Fruit fly (Drosophila melanogaster) whole organism, wandering third instar larva: ENCODE measurements around the gene ND-B14.5A.

ENCODE experiments used
- Abd-B ChIP-seq: fragments of >200 bp; optimal IDR thresholded peaks from 2 replicates; lab custom pipeline; 2017; ENCODE audit warnings: missing biosample characterization, missing genetic modification characterization
- CG32264 ChIP-seq: fragments of 200-800 bp; sonication (Bioruptor generic); optimal IDR thresholded peaks from 2 replicates; lab custom pipeline; 2016; ENCODE audit warnings: missing biosample characterization, missing genetic modification characterization
- CG9705 ChIP-seq: fragments of 200-800 bp; sonication (Bioruptor generic); optimal IDR thresholded peaks from 2 replicates; lab custom pipeline; 2018; ENCODE audit warnings: missing biosample characterization, mild to moderate bottlenecking, missing genetic modification characterization
- CrebA ChIP-seq: fragments of 200-800 bp; sonication (Bioruptor generic); optimal IDR thresholded peaks from 2 replicates; lab custom pipeline; 2016; ENCODE audit warnings: missing biosample characterization, mild to moderate bottlenecking, missing genetic modification characterization, borderline replicate concordance
- Dfd ChIP-seq: fragments of >200 bp; optimal IDR thresholded peaks from 2 replicates; lab custom pipeline; 2017; ENCODE audit warnings: missing biosample characterization, missing genetic modification characterization
- Dif ChIP-seq: fragments of 200-275, 200-300 bp; sonication (Bioruptor generic); optimal IDR thresholded peaks from 2 replicates; lab custom pipeline; 2018; ENCODE audit warnings: missing biosample characterization, missing genetic modification characterization; ENCODE audit not compliant: partially characterized antibody
- GATAd ChIP-seq: sonication (Bioruptor generic); optimal IDR thresholded peaks from 2 replicates; lab custom pipeline; 2016; ENCODE audit warnings: missing biosample characterization, missing genetic modification characterization
- HLH106 ChIP-seq: fragments of 200-800 bp; optimal IDR thresholded peaks from 3 replicates; lab custom pipeline; 2019; ENCODE audit warnings: missing biosample characterization, mild to moderate bottlenecking, missing genetic modification characterization, moderate library complexity
- Hnf4 ChIP-seq: fragments of 200-800 bp; sonication (Bioruptor generic); optimal IDR thresholded peaks from 2 replicates; lab custom pipeline; 2016; ENCODE audit warnings: missing biosample characterization, mild to moderate bottlenecking, missing genetic modification characterization
- Hr78 ChIP-seq: fragments of >200 bp; optimal IDR thresholded peaks from 2 replicates; lab custom pipeline; 2017; ENCODE audit warnings: missing biosample characterization, missing genetic modification characterization
- Hr83 ChIP-seq: fragments of 200-300 bp; sonication (Bioruptor generic); optimal IDR thresholded peaks from 2 replicates; lab custom pipeline; 2016; ENCODE audit warnings: missing biosample characterization, mild to moderate bottlenecking, missing genetic modification characterization, moderate library complexity; ENCODE audit not compliant: poor library complexity, severe bottlenecking
- Jra ChIP-seq: sonication (Bioruptor generic); optimal IDR thresholded peaks from 2 replicates; lab custom pipeline; 2016; ENCODE audit warnings: missing biosample characterization, missing genetic modification characterization
- Mio ChIP-seq: sonication (Bioruptor generic); optimal IDR thresholded peaks from 2 replicates; lab custom pipeline; 2016; ENCODE audit warnings: missing biosample characterization, missing genetic modification characterization
- Myc ChIP-seq: fragments of >200 bp; optimal IDR thresholded peaks from 2 replicates; lab custom pipeline; 2017
- N ChIP-seq: fragments of >200 bp; optimal IDR thresholded peaks from 2 replicates; lab custom pipeline; 2018; ENCODE audit warnings: missing biosample characterization, missing external identifiers, missing genetic modification characterization
- OdsH ChIP-seq: fragments of 200-800 bp; sonication (Bioruptor generic); optimal IDR thresholded peaks from 2 replicates; lab custom pipeline; 2016; ENCODE audit warnings: missing biosample characterization, mild to moderate bottlenecking, missing genetic modification characterization
- Rel ChIP-seq, 2 experiments: fragments of 200-800 bp; sonication (Bioruptor generic) in 1 of 2; optimal IDR thresholded peaks; 2 replicates in 1 of 2; 3 replicates in 1 of 2; lab custom pipeline; 2016 to 2019; ENCODE audit warnings: mild to moderate bottlenecking in 2 of 2, missing biosample characterization in 2 of 2, missing genetic modification characterization in 2 of 2, moderate library complexity in 1 of 2
- Sp1 ChIP-seq: fragments of 200-800 bp; sonication (Bioruptor generic); optimal IDR thresholded peaks from 3 replicates; lab custom pipeline; 2019; ENCODE audit warnings: missing biosample characterization, mild to moderate bottlenecking, missing genetic modification characterization, moderate library complexity
- Vsx2 ChIP-seq: fragments of 200-300, 225-300 bp; sonication (Bioruptor generic); optimal IDR thresholded peaks from 2 replicates; lab custom pipeline; 2018; ENCODE audit warnings: missing biosample characterization, missing genetic modification characterization; ENCODE audit not compliant: partially characterized antibody
- br ChIP-seq: fragments of 200-800 bp; sonication (Bioruptor generic); optimal IDR thresholded peaks from 2 replicates; lab custom pipeline; 2016; ENCODE audit warnings: missing biosample characterization, missing genetic modification characterization
- brk ChIP-seq: fragments of 200-800 bp; sonication (Bioruptor generic); optimal IDR thresholded peaks from 2 replicates; lab custom pipeline; 2016; ENCODE audit warnings: missing biosample characterization, mild to moderate bottlenecking, missing genetic modification characterization
- dl ChIP-seq, 2 experiments: fragments of 175-275, 200-275 bp in 1 of 2; fragments of 200-275 bp in 1 of 2; sonication (Bioruptor generic); optimal IDR thresholded peaks; lab custom pipeline; 2018; ENCODE audit warnings: mild to moderate bottlenecking in 2 of 2, missing biosample characterization in 2 of 2, missing genetic modification characterization in 2 of 2, moderate library complexity in 2 of 2; ENCODE audit not compliant: partially characterized antibody in 2 of 2, insufficient read depth in 1 of 2
- dmrt93B ChIP-seq: fragments of 200-800 bp; sonication (Bioruptor generic); optimal IDR thresholded peaks from 2 replicates; lab custom pipeline; 2018; ENCODE audit warnings: missing biosample characterization, mild to moderate bottlenecking, missing genetic modification characterization
- dsf ChIP-seq: sonication (Bioruptor generic); optimal IDR thresholded peaks from 2 replicates; lab custom pipeline; 2016; ENCODE audit warnings: missing biosample characterization, missing genetic modification characterization, borderline replicate concordance
- ey ChIP-seq: fragments of 200-800 bp; sonication (Bioruptor generic); optimal IDR thresholded peaks from 2 replicates; lab custom pipeline; 2016; ENCODE audit warnings: missing biosample characterization, missing genetic modification characterization
- foxo ChIP-seq, 2 experiments: fragments of 200-800 bp; sonication (Bioruptor generic); optimal IDR thresholded peaks; 2 replicates in 1 of 2; 3 replicates in 1 of 2; lab custom pipeline; 2016 to 2017; ENCODE audit warnings: missing biosample characterization in 2 of 2, missing genetic modification characterization in 2 of 2
- fru ChIP-seq: fragments of 200-800 bp; sonication (Bioruptor generic); optimal IDR thresholded peaks from 3 replicates; lab custom pipeline; 2016; ENCODE audit warnings: missing biosample characterization, mild to moderate bottlenecking, missing genetic modification characterization
- h ChIP-seq: fragments of 200-800 bp; sonication (Bioruptor generic); optimal IDR thresholded peaks from 3 replicates; lab custom pipeline; 2016; ENCODE audit warnings: missing biosample characterization, mild to moderate bottlenecking, missing genetic modification characterization
- jim ChIP-seq: fragments of 175-275, 200-325 bp; sonication (Bioruptor generic); optimal IDR thresholded peaks from 2 replicates; lab custom pipeline; 2016; ENCODE audit warnings: missing biosample characterization, mild to moderate bottlenecking, missing genetic modification characterization
- lola ChIP-seq: fragments of >200 bp; optimal IDR thresholded peaks from 2 replicates; lab custom pipeline; 2017; ENCODE audit warnings: missing biosample characterization, missing genetic modification characterization
- pan ChIP-seq: fragments of >200 bp; optimal IDR thresholded peaks from 2 replicates; lab custom pipeline; 2017
- psq ChIP-seq: fragments of 200-800 bp; sonication (Bioruptor generic); optimal IDR thresholded peaks from 3 replicates; lab custom pipeline; 2017; ENCODE audit warnings: missing biosample characterization, mild to moderate bottlenecking, missing genetic modification characterization, moderate library complexity
- rgr ChIP-seq: fragments of 200-800 bp; sonication (Bioruptor generic); optimal IDR thresholded peaks from 3 replicates; lab custom pipeline; 2016; ENCODE audit warnings: missing biosample characterization, mild to moderate bottlenecking, missing genetic modification characterization
- sage ChIP-seq: fragments of 200-800 bp; sonication (Bioruptor generic); optimal IDR thresholded peaks from 2 replicates; lab custom pipeline; 2016; ENCODE audit warnings: missing biosample characterization, mild to moderate bottlenecking, missing genetic modification characterization
- sv ChIP-seq: fragments of 200-800 bp; sonication (Bioruptor generic); optimal IDR thresholded peaks from 3 replicates; lab custom pipeline; 2016; ENCODE audit warnings: missing biosample characterization, missing genetic modification characterization
- tai ChIP-seq: sonication (Bioruptor generic); optimal IDR thresholded peaks from 2 replicates; lab custom pipeline; 2016; ENCODE audit warnings: missing biosample characterization, missing genetic modification characterization
- usp ChIP-seq: fragments of >200 bp; optimal IDR thresholded peaks from 2 replicates; lab custom pipeline; 2017; ENCODE audit warnings: missing biosample characterization, missing genetic modification characterization
- woc ChIP-seq: sonication (Bioruptor generic); optimal IDR thresholded peaks from 2 replicates; lab custom pipeline; 2016; ENCODE audit warnings: missing biosample characterization, mild to moderate bottlenecking, missing genetic modification characterization

Gene ND-B14.5A

DNA sequence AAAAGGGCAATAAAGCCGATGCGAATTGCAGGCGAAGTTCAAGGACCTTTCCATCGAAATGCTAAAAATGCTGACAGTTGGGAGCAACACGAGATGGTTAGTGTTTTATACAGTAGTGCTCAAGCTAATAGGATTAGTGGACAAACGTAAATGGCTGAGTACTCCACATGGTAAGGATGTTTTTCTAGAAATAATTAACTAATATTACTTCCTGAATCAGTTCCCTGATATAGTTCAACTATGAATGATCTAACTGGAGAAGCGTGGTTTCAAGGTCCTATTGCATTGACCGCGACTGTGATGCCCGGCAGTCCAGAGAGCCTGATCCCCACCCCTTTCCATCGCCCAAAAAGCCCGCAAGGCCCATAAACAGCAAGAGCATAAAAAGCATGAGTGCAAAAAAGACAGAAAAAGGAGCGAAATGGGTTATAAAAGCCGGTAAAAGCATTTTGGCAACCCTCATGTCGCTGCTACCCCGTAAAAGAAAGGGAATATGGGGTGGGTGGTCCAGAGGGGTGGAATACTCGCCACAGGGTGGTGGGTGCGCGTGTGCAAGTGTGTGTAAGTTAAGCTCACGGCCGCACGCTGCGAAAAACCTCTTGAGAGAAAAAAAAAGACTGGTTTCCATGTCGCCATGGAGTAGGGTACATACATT, 38.0 kb upstream of the ND-B14.5A start:
- TF ChIP-seq fru (GFP tag; lab: Kevin White, UChicago) (peak; percentile 93), jim (GFP tag; lab: Kevin White, UChicago) (no peak), br (peak; percentile 92), dl (GFP tag; optimal IDR thresholded peaks at IDR 0.05; lab: Kevin White, UChicago; ENCODE audit: insufficient read depth in 1 of 2, partially characterized antibody in 2 of 2) (no peak), N (no peak), Abd-B (GFP tag; lab: Kevin White, UChicago) (no peak), CG9705 (GFP tag; lab: Kevin White, UChicago) (peak; percentile 72), Rel (GFP tag; optimal IDR thresholded peaks at IDR 0.05; lab: Kevin White, UChicago) (peak; percentile 36), Rel (tag; optimal IDR thresholded peaks at IDR 0.05; lab: Kevin White, UChicago) (peak; percentile 9), sv (peak; percentile 4), tai (GFP tag; lab: Kevin White, UChicago) (peak; percentile 71), Hr83 (no peak), GATAd (GFP tag; lab: Kevin White, UChicago) (peak; percentile 44), ey (GFP tag; lab: Kevin White, UChicago) (peak; percentile 88), Hr78 (GFP tag; lab: Kevin White, UChicago) (no peak), CG32264 (GFP tag; lab: Kevin White, UChicago) (peak; percentile 70), usp (GFP tag; lab: Kevin White, UChicago) (no peak), Jra (peak; percentile 15), Myc (lab: Kevin White, UChicago) (no peak), Mio (peak; percentile 38), sage (GFP tag; lab: Kevin White, UChicago) (peak; percentile 87), Dif (GFP tag; lab: Kevin White, UChicago) (no peak), rgr (GFP tag; lab: Kevin White, UChicago) (peak; percentile 90), dsf (GFP tag; lab: Kevin White, UChicago) (peak; percentile 46), woc (GFP tag; lab: Kevin White, UChicago) (peak; percentile 84), pan (lab: Kevin White, UChicago) (no peak), Vsx2 (GFP tag; lab: Kevin White, UChicago) (no peak), psq (GFP tag; lab: Kevin White, UChicago) (peak; percentile 62), brk (peak; percentile 49), lola (GFP tag; lab: Kevin White, UChicago) (no peak), OdsH (GFP tag; lab: Kevin White, UChicago) (peak; percentile 87), HLH106 (tag; lab: Kevin White, UChicago) (peak; percentile 91), Hnf4 (peak; percentile 89), dmrt93B (peak; percentile 75), CrebA (GFP tag; lab: Kevin White, UChicago) (no peak), Sp1 (GFP tag; lab: Kevin White, UChicago) (peak; percentile 91), Dfd (GFP tag; lab: Kevin White, UChicago) (no peak), h (GFP tag; lab: Kevin White, UChicago) (peak; percentile 91), foxo (GFP tag; optimal IDR thresholded peaks at IDR 0.05; lab: Kevin White, UChicago) (peak; percentile 15 to 92)

DNA sequence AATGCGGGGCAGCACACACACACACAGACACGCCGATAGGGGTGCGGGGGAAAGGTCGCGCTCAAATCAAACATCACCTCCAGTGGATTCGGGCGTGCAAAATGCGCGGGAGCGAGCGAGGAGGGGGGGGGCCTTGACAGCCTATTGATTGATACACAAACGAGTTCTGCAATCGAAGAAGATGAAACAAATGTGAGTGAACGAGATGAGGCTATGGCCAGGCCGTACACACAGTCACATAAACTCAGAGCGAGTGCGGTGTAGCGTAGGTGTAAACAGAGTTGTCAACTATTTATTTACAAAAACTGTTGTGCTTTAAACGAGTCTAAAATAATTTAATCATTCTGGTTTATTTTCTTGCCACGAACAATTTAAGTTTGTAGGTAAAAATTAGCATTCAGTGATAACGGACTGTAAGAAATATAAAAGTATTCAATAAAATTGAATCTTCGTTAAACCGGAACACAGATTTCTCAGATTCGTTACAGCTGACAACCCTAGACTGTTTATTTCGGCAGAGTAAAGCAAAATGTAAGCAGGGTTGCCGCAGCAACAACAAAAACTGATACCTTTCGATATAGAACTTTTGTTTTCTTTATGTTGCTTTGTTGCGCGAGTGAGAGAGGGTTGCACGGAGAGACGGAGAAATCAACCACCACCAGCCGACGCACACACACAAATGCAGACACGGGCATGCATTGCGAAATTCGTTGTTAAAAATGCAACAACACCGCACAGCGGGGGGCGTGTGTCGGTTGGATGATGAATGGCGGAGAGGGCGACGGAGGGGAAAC, 37.2 kb upstream of the ND-B14.5A start:
- peak; percentile 83 for TF ChIP-seq Hnf4
- TF ChIP-seq CG9705 (GFP tag; lab: Kevin White, UChicago), result peak; percentile 94
- TF ChIP-seq Rel (GFP tag; optimal IDR thresholded peaks at IDR 0.05; lab: Kevin White, UChicago), result peak; percentile 64
- peak; percentile 93 for TF ChIP-seq Rel (tag; optimal IDR thresholded peaks at IDR 0.05; lab: Kevin White, UChicago)
- TF ChIP-seq Abd-B (GFP tag; lab: Kevin White, UChicago), result no peak
- no peak for TF ChIP-seq Hr78 (GFP tag; lab: Kevin White, UChicago)
- TF ChIP-seq tai (GFP tag; lab: Kevin White, UChicago), result peak; percentile 87
- TF ChIP-seq sv, result peak; percentile 77
- TF ChIP-seq h (GFP tag; lab: Kevin White, UChicago), result peak; percentile 95
- TF ChIP-seq dmrt93B, result peak; percentile 93
- TF ChIP-seq Hr83, result peak; percentile 37
- TF ChIP-seq Sp1 (GFP tag; lab: Kevin White, UChicago), result peak; percentile 96
- no peak for TF ChIP-seq N
- TF ChIP-seq dl (GFP tag; optimal IDR thresholded peaks at IDR 0.05; lab: Kevin White, UChicago; ENCODE audit: insufficient read depth in 1 of 2, partially characterized antibody in 2 of 2), result peak in 1 of 2 experiments; percentile 55
- peak; percentile 92 for TF ChIP-seq OdsH (GFP tag; lab: Kevin White, UChicago)
- TF ChIP-seq usp (GFP tag; lab: Kevin White, UChicago), result no peak
- TF ChIP-seq br, result peak; percentile 91
- peak; percentile 70 for TF ChIP-seq dsf (GFP tag; lab: Kevin White, UChicago)
- peak; percentile 92 for TF ChIP-seq rgr (GFP tag; lab: Kevin White, UChicago)
- peak; percentile 58 for TF ChIP-seq CG32264 (GFP tag; lab: Kevin White, UChicago)
- peak; percentile 57 for TF ChIP-seq Dif (GFP tag; lab: Kevin White, UChicago)
- peak; percentile 95 for TF ChIP-seq ey (GFP tag; lab: Kevin White, UChicago)
- TF ChIP-seq GATAd (GFP tag; lab: Kevin White, UChicago), result no peak
- TF ChIP-seq psq (GFP tag; lab: Kevin White, UChicago), result peak; percentile 89
- TF ChIP-seq Dfd (GFP tag; lab: Kevin White, UChicago), result peak; percentile 40
- TF ChIP-seq pan (lab: Kevin White, UChicago), result no peak
- TF ChIP-seq foxo (GFP tag; optimal IDR thresholded peaks at IDR 0.05; lab: Kevin White, UChicago), result peak; percentile 37 to 94
- peak; percentile 68 for TF ChIP-seq Vsx2 (GFP tag; lab: Kevin White, UChicago)
- no peak for TF ChIP-seq Myc (lab: Kevin White, UChicago)
- TF ChIP-seq Mio, result peak; percentile 52
- TF ChIP-seq Jra, result peak; percentile 87
- no peak for TF ChIP-seq lola (GFP tag; lab: Kevin White, UChicago)
- peak; percentile 80 for TF ChIP-seq brk
- peak; percentile 82 for TF ChIP-seq jim (GFP tag; lab: Kevin White, UChicago)
- peak; percentile 66 for TF ChIP-seq CrebA (GFP tag; lab: Kevin White, UChicago)
- peak; percentile 94 for TF ChIP-seq fru (GFP tag; lab: Kevin White, UChicago)
